Worm (Caenorhabditis elegans) whole organism, L4 larva: Measurements from ENCODE around the gene cup-16.

Source experiments
- F37D6.2 ChIP-seq: sonication (generic microtip); optimal IDR thresholded peaks from 2 replicates; lab custom pipeline; 2016; ENCODE audit warnings: mild to moderate bottlenecking, missing genetic modification characterization, missing compliant biosample characterization
- F44E2.7 ChIP-seq: fragments of 200-800 bp; sonication (Bioruptor generic); IDR thresholded peaks from 2 replicates; pipeline ENCODE4 v2.1.2; 2022; ENCODE audit warnings: missing genetic modification characterization, missing compliant biosample characterization
- T20F7.1 ChIP-seq: fragments of 200-800 bp; sonication (Bioruptor generic); optimal IDR thresholded peaks from 2 replicates; lab custom pipeline; 2018; ENCODE audit warnings: mild to moderate bottlenecking, missing genetic modification characterization, missing compliant biosample characterization
- T26A8.4 ChIP-seq: fragments of 200-800 bp; sonication (Bioruptor generic); IDR thresholded peaks from 2 replicates; pipeline ENCODE4 v1.3.6; 2022; ENCODE audit warnings: missing genetic modification characterization, missing compliant biosample characterization
- Y5F2A.4 ChIP-seq: fragments of 200-800 bp; sonication (Bioruptor generic); optimal IDR thresholded peaks from 2 replicates; lab custom pipeline; 2018; ENCODE audit warnings: mild to moderate bottlenecking, missing genetic modification characterization, missing compliant biosample characterization
- ZK337.2 ChIP-seq: fragments of 200-800 bp; sonication (Bioruptor generic); IDR thresholded peaks from 2 replicates; pipeline ENCODE4 v1.3.6; 2022; ENCODE audit warnings: missing genetic modification reagents, missing genetic modification characterization, missing compliant biosample characterization
- ZK546.5 ChIP-seq, 2 experiments: sonication (generic microtip); optimal IDR thresholded peaks; 2 replicates each; lab custom pipeline; 2017; ENCODE audit warnings: missing biosample characterization in 2 of 2, missing genetic modification characterization in 2 of 2
- ama-1 ChIP-seq: fragments of 150-350 bp; optimal IDR thresholded peaks from 2 replicates; lab custom pipeline; 2014; ENCODE audit warnings: inconsistent platforms, mixed read lengths
- cey-2 ChIP-seq: sonication (generic microtip); optimal IDR thresholded peaks from 3 replicates; lab custom pipeline; 2017; ENCODE audit warnings: missing genetic modification characterization, mild to moderate bottlenecking, missing compliant biosample characterization, antibody characterized with exemption, borderline replicate concordance; ENCODE audit not compliant: insufficient read depth
- daf-16 ChIP-seq, 3 experiments: sonication (generic microtip); optimal IDR thresholded peaks; 2 replicates each; lab custom pipeline; 2016 to 2017; ENCODE audit warnings: missing genetic modification characterization in 3 of 3, missing genetic modification reagents in 3 of 3, mild to moderate bottlenecking in 2 of 3, missing compliant biosample characterization in 2 of 3, missing biosample characterization in 1 of 3, moderate library complexity in 1 of 3
- daf-8 ChIP-seq: fragments of 200-800 bp; sonication (Bioruptor generic); IDR thresholded peaks from 2 replicates; pipeline ENCODE4 v1.3.6; 2022; ENCODE audit warnings: missing genetic modification characterization, missing compliant biosample characterization
- dmd-6 ChIP-seq: fragments of 200-800 bp; sonication (Bioruptor generic); IDR thresholded peaks from 2 replicates; pipeline ENCODE4 v1.3.6; 2022; ENCODE audit warnings: missing genetic modification reagents, missing genetic modification characterization, missing compliant biosample characterization
- dpl-1 ChIP-seq: fragments of 150-350 bp; optimal IDR thresholded peaks from 2 replicates; lab custom pipeline; 2014; ENCODE audit warnings: missing biosample characterization, missing genetic modification reagents, missing genetic modification characterization
- gei-8 ChIP-seq: fragments of 200-800 bp; sonication (Bioruptor generic); optimal IDR thresholded peaks from 2 replicates; lab custom pipeline; 2018; ENCODE audit warnings: mild to moderate bottlenecking, missing genetic modification characterization, missing compliant biosample characterization
- hlh-11 ChIP-seq: fragments of 200-800 bp; sonication (Bioruptor generic); optimal IDR thresholded peaks from 2 replicates; lab custom pipeline; 2018; ENCODE audit warnings: mild to moderate bottlenecking, missing genetic modification characterization, missing compliant biosample characterization
- hlh-30 ChIP-seq: sonication (generic microtip); optimal IDR thresholded peaks from 2 replicates; lab custom pipeline; 2017; ENCODE audit warnings: antibody characterized with exemption, mild to moderate bottlenecking, missing genetic modification characterization, missing compliant biosample characterization; ENCODE audit not compliant: insufficient read depth
- jun-1 ChIP-seq: fragments of 150-350 bp; optimal IDR thresholded peaks from 2 replicates; lab custom pipeline; 2014; ENCODE audit warnings: missing biosample characterization, missing genetic modification reagents, missing genetic modification characterization
- lim-7 ChIP-seq: fragments of 200-800 bp; sonication (Bioruptor generic); IDR thresholded peaks from 2 replicates; pipeline ENCODE4 v1.3.6; 2022; ENCODE audit warnings: missing genetic modification characterization, missing compliant biosample characterization
- lin-15B ChIP-seq: fragments of 150-350 bp; sonication (generic microtip); optimal IDR thresholded peaks from 3 replicates; lab custom pipeline; 2014; ENCODE audit warnings: missing biosample characterization, missing genetic modification characterization
- lin-29 ChIP-seq: fragments of 200-800 bp; sonication (Bioruptor generic); IDR thresholded peaks from 2 replicates; pipeline ENCODE4 v1.3.6; 2022; ENCODE audit warnings: missing genetic modification reagents, missing genetic modification characterization, missing compliant biosample characterization
- lin-38 ChIP-seq: fragments of 200-800 bp; sonication (Bioruptor generic); IDR thresholded peaks from 2 replicates; pipeline ENCODE4 v1.3.6; 2022; ENCODE audit warnings: missing genetic modification reagents, missing genetic modification characterization, missing compliant biosample characterization
- lin-39 ChIP-seq: fragments of 150-350 bp; optimal IDR thresholded peaks from 2 replicates; lab custom pipeline; 2014; ENCODE audit warnings: missing biosample characterization, missing genetic modification reagents, missing genetic modification characterization
- madf-9 ChIP-seq: fragments of 200-800 bp; sonication (Bioruptor generic); conservative IDR thresholded peaks from 2 replicates; pipeline ENCODE4 v1.3.6; 2022; ENCODE audit warnings: missing genetic modification reagents, missing genetic modification characterization, missing compliant biosample characterization
- mxl-3 ChIP-seq: fragments of 200-800 bp; sonication (Bioruptor generic); optimal IDR thresholded peaks from 2 replicates; lab custom pipeline; 2018; ENCODE audit warnings: mild to moderate bottlenecking, missing genetic modification characterization, missing compliant biosample characterization
- nhr-102 ChIP-seq: sonication (generic microtip); optimal IDR thresholded peaks from 2 replicates; lab custom pipeline; 2016; ENCODE audit warnings: mild to moderate bottlenecking, missing genetic modification characterization, moderate library complexity, missing compliant biosample characterization
- nhr-25 ChIP-seq: sonication (generic microtip); optimal IDR thresholded peaks from 2 replicates; lab custom pipeline; 2017; ENCODE audit warnings: missing genetic modification characterization, mild to moderate bottlenecking, missing compliant biosample characterization, antibody characterized with exemption, moderate library complexity, borderline replicate concordance; ENCODE audit not compliant: insufficient read depth
- nhr-28 ChIP-seq: fragments of 150-350 bp; optimal IDR thresholded peaks from 2 replicates; lab custom pipeline; 2014; ENCODE audit warnings: missing biosample characterization, missing genetic modification characterization
- nhr-42 ChIP-seq: fragments of 200-800 bp; sonication (Bioruptor generic); IDR thresholded peaks from 2 replicates; pipeline ENCODE4 v1.3.6; 2022; ENCODE audit warnings: missing genetic modification characterization, missing compliant biosample characterization
- nhr-6 ChIP-seq: fragments of 150-350 bp; optimal IDR thresholded peaks from 2 replicates; lab custom pipeline; 2014; ENCODE audit warnings: missing biosample characterization, missing genetic modification characterization
- nhr-77 ChIP-seq: fragments of 150-350 bp; optimal IDR thresholded peaks from 2 replicates; lab custom pipeline; 2014; ENCODE audit warnings: missing biosample characterization, missing genetic modification characterization
- pqm-1 ChIP-seq: sonication (generic microtip); optimal IDR thresholded peaks from 2 replicates; lab custom pipeline; 2017; ENCODE audit warnings: missing biosample characterization, missing genetic modification characterization
- saeg-2 ChIP-seq: fragments of 200-800 bp; sonication (Bioruptor generic); IDR thresholded peaks from 2 replicates; pipeline ENCODE4 v1.3.6; 2022; ENCODE audit warnings: missing genetic modification reagents, missing genetic modification characterization, missing compliant biosample characterization
- skn-1 ChIP-seq: fragments of 150-350 bp; optimal IDR thresholded peaks from 2 replicates; lab custom pipeline; 2014; ENCODE audit warnings: missing biosample characterization, missing genetic modification characterization
- snpc-4 ChIP-seq: fragments of 150-350 bp; optimal IDR thresholded peaks from 2 replicates; lab custom pipeline; 2014; ENCODE audit warnings: missing biosample characterization, missing genetic modification characterization
- spr-3 ChIP-seq: fragments of 200-800 bp; sonication (Bioruptor generic); optimal IDR thresholded peaks from 2 replicates; lab custom pipeline; 2018; ENCODE audit warnings: mild to moderate bottlenecking, missing genetic modification characterization, missing compliant biosample characterization
- unc-62 ChIP-seq, 3 experiments: fragments of 150-350 bp in 1 of 3; sonication (generic microtip); optimal IDR thresholded peaks in 2 of 3; peaks in 1 of 3; 1 replicate in 1 of 3; 2 replicates in 2 of 3; lab custom pipeline; 2014 to 2017; ENCODE audit warnings: missing biosample characterization in 3 of 3, missing genetic modification characterization in 3 of 3, missing genetic modification reagents in 3 of 3, missing genotype in 1 of 3
- zfp-3 ChIP-seq: fragments of 200-800 bp; sonication (Bioruptor generic); conservative IDR thresholded peaks from 2 replicates; pipeline ENCODE4 v1.3.6; 2022; ENCODE audit warnings: missing genetic modification reagents, missing genetic modification characterization, missing compliant biosample characterization
- zip-11 ChIP-seq: fragments of 200-800 bp; sonication (Bioruptor generic); IDR thresholded peaks from 2 replicates; pipeline ENCODE4 v1.3.6; 2022; ENCODE audit warnings: missing genetic modification characterization, missing compliant biosample characterization
- ztf-7 ChIP-seq: fragments of 150-350 bp; optimal IDR thresholded peaks from 2 replicates; lab custom pipeline; 2014; ENCODE audit warnings: missing biosample characterization, missing genetic modification characterization

The cup-16 gene

DNA sequence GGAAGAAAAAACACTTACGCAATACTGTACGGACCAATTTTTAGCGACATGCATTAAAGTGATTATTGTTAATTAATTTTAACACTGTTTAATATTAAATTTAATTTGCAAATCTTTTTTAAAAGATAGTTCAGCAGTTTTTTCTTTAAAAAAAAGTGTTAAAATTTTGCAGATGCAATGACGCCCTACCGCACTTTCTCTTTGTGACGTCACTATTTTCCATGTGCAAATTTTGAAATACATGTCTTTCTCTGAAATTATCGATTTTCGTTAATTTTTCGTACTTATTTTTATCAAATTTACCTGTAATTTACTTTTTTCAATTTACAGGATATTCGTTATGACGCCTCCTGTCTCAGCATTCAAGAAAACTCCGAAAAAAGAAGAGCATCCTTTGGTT is 45.4 kb upstream of the cup-16 start, which contains the start of the genes piga-1 and eif-2Bepsilon (continued):
- no peak for TF ChIP-seq skn-1 (tag; lab: Kevin White, UChicago)
- no peak for TF ChIP-seq ZK546.5 (tag; optimal IDR thresholded peaks at IDR 0.05; lab: Kevin White, UChicago)
- TF ChIP-seq nhr-28 (tag; lab: Kevin White, UChicago): no peak
- TF ChIP-seq mxl-3 (GFP tag; lab: Kevin White, UChicago): peak; percentile 24
- TF ChIP-seq hlh-11 (tag; lab: Kevin White, UChicago): no peak

DNA sequence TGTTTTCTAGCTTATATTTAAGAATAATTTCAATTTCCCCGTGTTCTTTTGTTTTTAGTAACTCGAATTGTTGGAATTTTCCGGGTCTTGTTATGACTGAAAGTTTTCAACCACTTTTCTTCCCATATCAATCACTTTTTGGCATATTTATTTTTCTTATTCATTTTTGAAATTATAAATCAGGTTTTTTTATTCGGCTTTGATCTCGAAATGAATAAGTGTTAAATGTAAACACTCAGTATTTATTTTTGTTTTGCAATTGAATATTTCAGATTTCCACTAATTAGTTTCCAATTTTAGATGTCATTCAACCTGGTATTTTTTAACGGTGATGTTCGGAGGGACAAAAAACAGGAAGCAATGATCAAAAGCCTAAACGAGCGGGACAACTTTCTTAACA is 42.4 kb upstream of the cup-16 start, which contains the start of gene etc-1:
etc-1 (plus strand) TSS at position 301 of the 400 bp plus-strand sequence.
- TF ChIP-seq dmd-6 (GFP tag; lab: Robert Waterston, UW) (no peak), lim-7 (no peak), unc-62 (GFP tag; optimal IDR thresholded peaks at IDR 0.05 in 1 of 2; lab: Kevin White, UChicago) (peak in 1 of 2 experiments; percentile 34), unc-62 (tag; optimal IDR thresholded peaks at IDR 0.05; lab: Kevin White, UChicago) (no peak), ama-1 (lab: Kevin White, UChicago) (peak; percentile 11)

DNA sequence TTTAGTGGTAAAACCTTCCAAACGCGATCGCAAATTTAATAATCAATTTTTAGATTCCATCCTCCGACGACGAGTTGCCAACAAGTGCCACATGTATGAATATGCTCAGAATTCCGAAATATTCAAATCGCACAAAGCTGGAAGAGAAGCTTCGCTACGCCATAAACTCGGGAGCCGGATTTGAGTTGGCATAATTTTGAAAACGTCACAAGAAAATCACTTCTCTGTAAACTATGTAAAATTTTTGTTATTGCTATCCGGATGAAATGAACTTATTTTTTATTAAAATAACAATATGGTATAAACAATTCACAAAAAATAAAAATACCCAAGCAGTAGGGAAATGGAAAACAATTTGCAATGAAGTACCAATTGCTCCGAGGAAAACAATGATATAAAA is 38.1 kb upstream of the cup-16 start:
- TF ChIP-seq lin-38 (GFP tag; lab: Robert Waterston, UW) (no peak), madf-9 (no peak), Y5F2A.4 (GFP tag; lab: Kevin White, UChicago) (no peak), pqm-1 (tag; lab: Kevin White, UChicago) (no peak), F37D6.2 (tag; lab: Kevin White, UChicago) (no peak), ZK337.2 (GFP tag; lab: Robert Waterston, UW) (no peak), nhr-42 (no peak), F44E2.7 (no peak), hlh-30 (tag; lab: Kevin White, UChicago) (no peak), saeg-2 (no peak), lim-7 (no peak)
- TF ChIP-seq, all 104 proteins: peak for 0

DNA sequence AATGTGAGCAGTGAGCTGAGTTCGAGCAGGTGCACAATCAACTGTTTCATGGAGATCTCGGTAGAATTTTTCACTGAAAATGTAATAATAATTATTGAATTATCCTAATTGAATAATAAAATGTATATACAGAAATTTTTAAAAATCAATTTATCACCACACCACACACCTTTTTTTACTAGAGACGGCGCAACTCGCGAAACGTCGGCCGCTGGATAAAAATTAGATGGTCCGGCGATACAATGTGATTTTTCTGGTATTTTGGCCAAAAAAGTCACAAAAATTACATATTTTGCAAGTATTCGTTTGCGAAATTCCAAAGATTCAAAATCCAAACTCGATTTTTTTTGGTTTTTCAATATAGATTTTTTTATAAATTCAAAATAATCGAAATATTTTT is 36.1 kb upstream of the cup-16 start:
- TF ChIP-seq jun-1 (tag; lab: Kevin White, UChicago) (no peak), lin-38 (GFP tag; lab: Robert Waterston, UW) (peak; percentile 25; the same call in 1 of the 2 replicates)
- TF ChIP-seq, all 104 proteins: peak for 1

DNA sequence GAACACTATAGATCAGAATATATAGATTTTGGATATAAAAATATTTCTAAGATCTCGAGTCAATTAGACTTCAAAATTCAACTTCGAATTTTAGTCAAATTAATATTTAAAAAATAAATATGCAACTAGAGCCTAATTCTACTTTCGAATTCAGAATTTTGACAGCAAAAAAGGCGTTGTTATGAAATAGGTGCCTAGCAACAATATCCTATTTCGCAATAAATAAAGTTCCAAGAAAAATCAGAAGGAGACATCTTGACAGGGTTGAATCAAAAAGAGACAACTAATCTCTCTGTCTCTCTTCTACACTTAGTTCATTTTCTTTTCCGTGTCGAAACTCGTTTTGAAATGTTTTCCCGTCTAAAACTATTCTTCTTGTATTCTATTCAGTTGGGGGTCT is 31.6 kb upstream of the cup-16 start:
- TF ChIP-seq unc-62 (GFP tag; optimal IDR thresholded peaks at IDR 0.05 in 1 of 2; lab: Kevin White, UChicago): peak in 1 of 2 experiments; percentile 88
- no peak for TF ChIP-seq unc-62 (tag; optimal IDR thresholded peaks at IDR 0.05; lab: Kevin White, UChicago)
- no peak for TF ChIP-seq zfp-3 (GFP tag; lab: Robert Waterston, UW)

DNA sequence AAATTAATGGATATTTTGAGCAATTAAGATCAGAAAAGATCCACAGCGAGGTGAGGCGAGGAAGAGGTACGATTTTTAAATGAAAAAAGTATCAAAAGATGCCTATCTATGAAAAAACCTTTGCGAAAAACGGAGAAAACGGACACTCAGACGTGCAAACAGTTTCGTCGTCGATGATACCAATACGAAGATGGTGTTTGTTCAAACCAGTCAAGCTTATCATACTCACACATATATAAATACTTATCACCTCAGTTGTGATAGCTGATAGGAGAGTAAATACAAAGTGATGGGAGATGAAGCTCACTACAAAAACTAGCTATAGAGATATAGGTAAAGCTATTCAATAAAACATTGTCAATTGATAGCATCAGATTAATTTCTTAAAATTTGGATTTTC is 27.2 kb upstream of the cup-16 start:
- TF ChIP-seq T26A8.4 (GFP tag; lab: Robert Waterston, UW) (no peak), lin-29 (GFP tag; lab: Robert Waterston, UW) (no peak), ZK546.5 (tag; optimal IDR thresholded peaks at IDR 0.05; lab: Kevin White, UChicago) (no peak), pqm-1 (tag; lab: Kevin White, UChicago) (peak; percentile 40), daf-8 (no peak), jun-1 (tag; lab: Kevin White, UChicago) (no peak), cey-2 (no peak), snpc-4 (tag; lab: Kevin White, UChicago) (no peak), gei-8 (no peak), lin-15B (tag; lab: Kevin White, UChicago) (no peak), ztf-7 (tag; lab: Kevin White, UChicago) (no peak), daf-16 (GFP tag; optimal IDR thresholded peaks at IDR 0.05; lab: Kevin White, UChicago) (no peak), daf-16 (tag; optimal IDR thresholded peaks at IDR 0.05; lab: Kevin White, UChicago) (peak; percentile 65), skn-1 (tag; lab: Kevin White, UChicago) (no peak), Y5F2A.4 (GFP tag; lab: Kevin White, UChicago) (no peak), dpl-1 (GFP tag; lab: Kevin White, UChicago) (no peak), hlh-30 (tag; lab: Kevin White, UChicago) (no peak), lin-39 (tag; lab: Kevin White, UChicago) (no peak), zip-11 (no peak), nhr-28 (tag; lab: Kevin White, UChicago) (no peak), lin-38 (GFP tag; lab: Robert Waterston, UW) (no peak), spr-3 (GFP tag; lab: Kevin White, UChicago) (no peak), nhr-102 (tag; lab: Kevin White, UChicago) (no peak), hlh-11 (tag; lab: Kevin White, UChicago) (peak; percentile 2), nhr-77 (no peak), nhr-25 (tag; lab: Kevin White, UChicago) (no peak), T20F7.1 (GFP tag; lab: Kevin White, UChicago) (no peak), nhr-6 (no peak)
